Worm (Caenorhabditis elegans) whole organism, young adult: ENCODE measurements around the gene tir-1.

ENCODE experiments used
- B0336.3 ChIP-seq: fragments of 200-800 bp; sonication (Bioruptor generic); IDR thresholded peaks from 2 replicates; pipeline ENCODE4 v1.3.6; 2022; ENCODE audit warnings: missing genetic modification characterization, missing compliant biosample characterization
- C06A6.2 ChIP-seq: fragments of 200-800 bp; sonication (Bioruptor generic); conservative IDR thresholded peaks from 2 replicates; pipeline ENCODE4 v1.3.6; 2022; ENCODE audit warnings: missing genetic modification characterization, missing compliant biosample characterization
- C17E4.6 ChIP-seq: fragments of 200-800 bp; sonication (Bioruptor generic); IDR thresholded peaks from 2 replicates; pipeline ENCODE4 v1.3.6; 2022; ENCODE audit warnings: missing genetic modification reagents, missing genetic modification characterization, missing compliant biosample characterization
- D2030.7 ChIP-seq: fragments of 200-800 bp; sonication (Bioruptor generic); IDR thresholded peaks from 2 replicates; pipeline ENCODE4 v1.3.6; 2022; ENCODE audit warnings: missing genetic modification reagents, missing genetic modification characterization, missing compliant biosample characterization
- F10E7.11 ChIP-seq: sonication (generic microtip); optimal IDR thresholded peaks from 2 replicates; lab custom pipeline; 2017; ENCODE audit warnings: mild to moderate bottlenecking, missing genetic modification characterization, moderate library complexity, missing compliant biosample characterization
- F33H1.4 ChIP-seq: fragments of 200-800 bp; sonication (Bioruptor generic); IDR thresholded peaks from 2 replicates; pipeline ENCODE4 v1.3.6; 2022; ENCODE audit warnings: missing genetic modification reagents, missing genetic modification characterization, missing compliant biosample characterization
- F52B5.7 ChIP-seq: sonication (generic microtip); optimal IDR thresholded peaks from 2 replicates; lab custom pipeline; 2016; ENCODE audit warnings: mild to moderate bottlenecking, missing genetic modification characterization, missing compliant biosample characterization
- F55B11.4 ChIP-seq: sonication (generic microtip); optimal IDR thresholded peaks from 2 replicates; lab custom pipeline; 2016; ENCODE audit warnings: missing compliant biosample characterization, missing genetic modification characterization, borderline replicate concordance; ENCODE audit not compliant: insufficient read depth
- F57A8.1 ChIP-seq: fragments of 200-800 bp; sonication (Bioruptor generic); optimal IDR thresholded peaks from 2 replicates; lab custom pipeline; 2018; ENCODE audit warnings: mild to moderate bottlenecking, missing genetic modification characterization, moderate library complexity, missing compliant biosample characterization
- K11D2.4 ChIP-seq: fragments of 200-800 bp; sonication (Bioruptor generic); IDR thresholded peaks from 2 replicates; pipeline ENCODE4 v1.3.6; 2022; ENCODE audit warnings: missing genetic modification reagents, missing genetic modification characterization, missing compliant biosample characterization
- Y53G8AR.9 ChIP-seq: fragments of 200-800 bp; sonication (Bioruptor generic); conservative IDR thresholded peaks from 2 replicates; pipeline ENCODE4 v1.3.6; 2022; ENCODE audit warnings: missing genetic modification reagents, missing genetic modification characterization, missing compliant biosample characterization
- ama-1 ChIP-seq, 3 experiments: fragments of 150-350 bp in 1 of 3; sonication (generic microtip) in 2 of 3; optimal IDR thresholded peaks; 2 replicates each; lab custom pipeline; 2014 to 2018; ENCODE audit warnings: missing biosample characterization in 2 of 3, missing genetic modification characterization in 2 of 3, missing genetic modification reagents in 2 of 3
- attf-5 ChIP-seq: fragments of 200-800 bp; sonication (Bioruptor generic); optimal IDR thresholded peaks from 2 replicates; lab custom pipeline; 2018; ENCODE audit warnings: mild to moderate bottlenecking, missing genetic modification characterization, missing compliant biosample characterization
- cebp-2 ChIP-seq: fragments of 200-800 bp; sonication (Bioruptor generic); IDR thresholded peaks from 2 replicates; pipeline ENCODE4 v1.3.6; 2022; ENCODE audit warnings: missing genetic modification characterization, missing compliant biosample characterization
- ceh-27 ChIP-seq: fragments of 200-800 bp; sonication (Bioruptor generic); optimal IDR thresholded peaks from 2 replicates; lab custom pipeline; 2018; ENCODE audit warnings: mild to moderate bottlenecking, missing genetic modification characterization, moderate library complexity, missing compliant biosample characterization
- ceh-40 ChIP-seq: fragments of 200-800 bp; sonication (Bioruptor generic); IDR thresholded peaks from 2 replicates; pipeline ENCODE4 v1.3.6; 2022; ENCODE audit warnings: missing genetic modification characterization, missing compliant biosample characterization
- ceh-91 ChIP-seq: fragments of 200-800 bp; sonication (Bioruptor generic); IDR thresholded peaks from 2 replicates; pipeline ENCODE4 v1.3.6; 2022; ENCODE audit warnings: missing genetic modification reagents, missing genetic modification characterization, missing compliant biosample characterization
- dpl-1 ChIP-seq: fragments of 150-350 bp; optimal IDR thresholded peaks from 2 replicates; lab custom pipeline; 2014; ENCODE audit warnings: missing biosample characterization, missing genetic modification reagents, missing genetic modification characterization
- egl-18 ChIP-seq: fragments of 200-800 bp; sonication (Bioruptor generic); IDR thresholded peaks from 2 replicates; pipeline ENCODE4 v1.3.6; 2022; ENCODE audit warnings: missing genetic modification reagents, missing genetic modification characterization, missing compliant biosample characterization
- egrh-3 ChIP-seq: fragments of 200-800 bp; sonication (Bioruptor generic); IDR thresholded peaks from 2 replicates; pipeline ENCODE4 v1.3.6; 2022; ENCODE audit warnings: missing genetic modification reagents, missing genetic modification characterization, missing compliant biosample characterization
- gei-17 ChIP-seq: fragments of 200-800 bp; sonication (Bioruptor generic); optimal IDR thresholded peaks from 2 replicates; lab custom pipeline; 2018; ENCODE audit warnings: mild to moderate bottlenecking, missing genetic modification characterization, missing compliant biosample characterization
- him-1 ChIP-seq: sonication (generic microtip); optimal IDR thresholded peaks from 2 replicates; lab custom pipeline; 2016; ENCODE audit warnings: missing genotype, missing genetic modification reagents, missing genetic modification characterization, missing compliant biosample characterization
- hlh-12 ChIP-seq: sonication (generic microtip); optimal IDR thresholded peaks from 2 replicates; lab custom pipeline; 2016; ENCODE audit warnings: missing genetic modification characterization, missing compliant biosample characterization
- hmg-1.2 ChIP-seq: fragments of 200-800 bp; sonication (Bioruptor generic); IDR thresholded peaks from 2 replicates; pipeline ENCODE4 v1.3.6; 2022; ENCODE audit warnings: missing genetic modification reagents, missing genetic modification characterization, missing compliant biosample characterization
- hmg-20 ChIP-seq: fragments of 200-800 bp; sonication (Bioruptor generic); IDR thresholded peaks from 2 replicates; pipeline ENCODE4 v1.3.6; 2022; ENCODE audit warnings: missing genetic modification reagents, missing genetic modification characterization, missing compliant biosample characterization
- lir-1 ChIP-seq: fragments of 200-800 bp; sonication (Bioruptor generic); conservative IDR thresholded peaks from 2 replicates; pipeline ENCODE4 v1.3.6; 2022; ENCODE audit warnings: missing genetic modification reagents, missing genetic modification characterization, missing compliant biosample characterization
- lsy-27 ChIP-seq: sonication (generic microtip); optimal IDR thresholded peaks from 2 replicates; lab custom pipeline; 2017; ENCODE audit warnings: missing genetic modification characterization, mild to moderate bottlenecking, missing compliant biosample characterization, antibody characterized with exemption, missing genotype, borderline replicate concordance; ENCODE audit not compliant: insufficient read depth
- madf-3 ChIP-seq: fragments of 200-800 bp; sonication (Bioruptor generic); IDR thresholded peaks from 2 replicates; pipeline ENCODE4 v1.3.6; 2022; ENCODE audit warnings: missing genetic modification reagents, missing genetic modification characterization, missing compliant biosample characterization
- madf-6 ChIP-seq: fragments of 200-800 bp; sonication (Bioruptor generic); IDR thresholded peaks from 2 replicates; pipeline ENCODE4 v1.3.6; 2022; ENCODE audit warnings: missing genetic modification reagents, missing genetic modification characterization, missing compliant biosample characterization
- madf-8 ChIP-seq: fragments of 200-800 bp; sonication (Bioruptor generic); conservative IDR thresholded peaks from 2 replicates; pipeline ENCODE4 v1.3.6; 2022; ENCODE audit warnings: missing genetic modification reagents, missing genetic modification characterization, missing compliant biosample characterization
- mel-28 ChIP-seq: sonication (generic microtip); optimal IDR thresholded peaks from 2 replicates; lab custom pipeline; 2016; ENCODE audit warnings: borderline replicate concordance, mild to moderate bottlenecking, missing genetic modification characterization, missing compliant biosample characterization
- nfyb-1 ChIP-seq: fragments of 200-800 bp; sonication (Bioruptor generic); IDR thresholded peaks from 2 replicates; pipeline ENCODE4 v1.3.6; 2022; ENCODE audit warnings: missing genetic modification reagents, missing genetic modification characterization, missing compliant biosample characterization
- nhr-27 ChIP-seq: fragments of 200-800 bp; sonication (Bioruptor generic); optimal IDR thresholded peaks from 2 replicates; lab custom pipeline; 2018; ENCODE audit warnings: mild to moderate bottlenecking, missing genetic modification characterization, moderate library complexity, missing compliant biosample characterization
- nhr-90 ChIP-seq: sonication (generic microtip); optimal IDR thresholded peaks from 2 replicates; lab custom pipeline; 2016; ENCODE audit warnings: missing genotype, mild to moderate bottlenecking, missing genetic modification characterization, missing compliant biosample characterization
- pha-4 ChIP-seq: fragments of 150-350 bp; sonication (generic microtip); optimal IDR thresholded peaks from 2 replicates; lab custom pipeline; 2014; ENCODE audit warnings: missing biosample characterization, missing genetic modification reagents, missing genetic modification characterization
- sea-2 ChIP-seq: fragments of 200-800 bp; sonication (Bioruptor generic); IDR thresholded peaks from 2 replicates; pipeline ENCODE4 v1.3.6; 2022; ENCODE audit warnings: missing genetic modification characterization, missing compliant biosample characterization
- snpc-1.1 ChIP-seq: sonication (generic microtip); optimal IDR thresholded peaks from 2 replicates; lab custom pipeline; 2017; ENCODE audit warnings: missing genetic modification characterization, mild to moderate bottlenecking, missing compliant biosample characterization, antibody characterized with exemption, moderate library complexity, missing genotype, missing genetic modification reagents; ENCODE audit not compliant: insufficient read depth
- snpc-3.4 ChIP-seq: sonication (generic microtip); optimal IDR thresholded peaks from 2 replicates; lab custom pipeline; 2017; ENCODE audit warnings: missing genetic modification characterization, mild to moderate bottlenecking, missing compliant biosample characterization, antibody characterized with exemption, moderate library complexity, missing genotype, missing genetic modification reagents
- tbp1 ChIP-seq: fragments of 200-800 bp; sonication (Bioruptor generic); optimal IDR thresholded peaks from 2 replicates; lab custom pipeline; 2018; ENCODE audit warnings: mild to moderate bottlenecking, missing genetic modification characterization, missing compliant biosample characterization
- tlf-1 ChIP-seq: fragments of 200-800 bp; sonication (Bioruptor generic); optimal IDR thresholded peaks from 2 replicates; lab custom pipeline; 2018; ENCODE audit warnings: mild to moderate bottlenecking, missing genetic modification characterization, missing compliant biosample characterization
- unc-130 ChIP-seq: sonication (generic microtip); optimal IDR thresholded peaks from 2 replicates; lab custom pipeline; 2016; ENCODE audit warnings: missing genetic modification reagents, missing genetic modification characterization, missing compliant biosample characterization
- ztf-22 ChIP-seq: fragments of 200-800 bp; sonication (Bioruptor generic); optimal IDR thresholded peaks from 2 replicates; lab custom pipeline; 2018; ENCODE audit warnings: mild to moderate bottlenecking, missing genetic modification characterization, moderate library complexity, missing compliant biosample characterization
- ztf-26 ChIP-seq: sonication (generic microtip); optimal IDR thresholded peaks from 2 replicates; lab custom pipeline; 2017; ENCODE audit warnings: missing genetic modification characterization, missing compliant biosample characterization
- ztf-3 ChIP-seq: fragments of 200-800 bp; sonication (Bioruptor generic); optimal IDR thresholded peaks from 2 replicates; lab custom pipeline; 2018; ENCODE audit warnings: mild to moderate bottlenecking, missing genetic modification characterization, missing compliant biosample characterization
- ztf-6 ChIP-seq: fragments of 200-800 bp; sonication (Bioruptor generic); IDR thresholded peaks from 2 replicates; pipeline ENCODE4 v1.3.6; 2022; ENCODE audit warnings: missing genetic modification reagents, missing genetic modification characterization, missing compliant biosample characterization

tir-1 gene

ce11 chrIII:3901542-3901941, at the start of gene tir-1:
TSS of gene tir-1 (minus strand) at chrIII:3901642.
- TF ChIP-seq tlf-1 (GFP tag; lab: Kevin White, UChicago) (no peak), ceh-27 (no peak), snpc-3.4 (no peak), hmg-1.2 (no peak), mel-28 (tag; lab: Kevin White, UChicago) (no peak), him-1 (no peak), unc-130 (GFP tag; lab: Kevin White, UChicago) (no peak), madf-3 (GFP tag; lab: Robert Waterston, UW) (no peak), ztf-3 (no peak), madf-8 (GFP tag; lab: Robert Waterston, UW) (no peak), ztf-26 (tag; lab: Kevin White, UChicago) (no peak), hlh-12 (tag; lab: Kevin White, UChicago) (no peak), F33H1.4 (GFP tag; lab: Robert Waterston, UW) (no peak), ztf-22 (GFP tag; lab: Kevin White, UChicago) (no peak)
- TF ChIP-seq, all 124 proteins: peak for 0

ce11 chrIII:3935808-3936207, 34.4 kb upstream of the tir-1 start, which contains the start of gene npl-10:
TSS of gene npl-10 (minus strand) at chrIII:3935908.
- no peak for TF ChIP-seq dpl-1 (GFP tag; lab: Kevin White, UChicago)
- no peak for TF ChIP-seq ceh-91
- no peak for TF ChIP-seq K11D2.4
- TF ChIP-seq pha-4 (tag; lab: Kevin White, UChicago): no peak
- TF ChIP-seq ztf-6 (GFP tag; lab: Robert Waterston, UW): no peak
- TF ChIP-seq C06A6.2 (GFP tag; lab: Robert Waterston, UW): no peak
- no peak for TF ChIP-seq F10E7.11 (tag; lab: Kevin White, UChicago)
- TF ChIP-seq unc-130 (GFP tag; lab: Kevin White, UChicago): no peak
- TF ChIP-seq F33H1.4 (GFP tag; lab: Robert Waterston, UW): no peak
- TF ChIP-seq tbp1 (GFP tag; lab: Kevin White, UChicago): no peak
- TF ChIP-seq lir-1 (GFP tag; lab: Robert Waterston, UW): no peak
- TF ChIP-seq him-1: no peak
- TF ChIP-seq B0336.3: no peak
- TF ChIP-seq attf-5 (GFP tag; lab: Kevin White, UChicago): no peak
- TF ChIP-seq cebp-2 (GFP tag; lab: Robert Waterston, UW): no peak
- no peak for TF ChIP-seq snpc-1.1
- TF ChIP-seq D2030.7 (GFP tag; lab: Robert Waterston, UW): no peak

ce11 chrIII:3931423-3931822, 30.0 kb upstream of the tir-1 start, which contains the start of gene F37A8.2:
TSS of gene F37A8.2 (minus strand) at chrIII:3931523.
- no peak for TF ChIP-seq madf-6 (GFP tag; lab: Robert Waterston, UW)
- TF ChIP-seq mel-28 (tag; lab: Kevin White, UChicago): no peak
- TF ChIP-seq nhr-27: no peak
- no peak for TF ChIP-seq Y53G8AR.9 (GFP tag; lab: Robert Waterston, UW)
- TF ChIP-seq lsy-27 (tag; lab: Kevin White, UChicago): no peak
- TF ChIP-seq F55B11.4 (tag; lab: Kevin White, UChicago): no peak
- no peak for TF ChIP-seq egl-18 (GFP tag; lab: Robert Waterston, UW)
- no peak for TF ChIP-seq nhr-90 (tag; lab: Kevin White, UChicago)
- no peak for TF ChIP-seq ceh-40 (GFP tag; lab: Robert Waterston, UW)
- TF ChIP-seq nfyb-1 (GFP tag; lab: Robert Waterston, UW): no peak
- no peak for TF ChIP-seq D2030.7 (GFP tag; lab: Robert Waterston, UW)
- TF ChIP-seq sea-2 (GFP tag; lab: Robert Waterston, UW): no peak
- no peak for TF ChIP-seq C17E4.6 (GFP tag; lab: Robert Waterston, UW)
- no peak for TF ChIP-seq hmg-20 (GFP tag; lab: Robert Waterston, UW)
- no peak for TF ChIP-seq F57A8.1 (GFP tag; lab: Kevin White, UChicago)
- TF ChIP-seq ama-1 (optimal IDR thresholded peaks at IDR 0.05; lab: Kevin White, UChicago): no peak
- TF ChIP-seq ama-1 (GFP tag; optimal IDR thresholded peaks at IDR 0.05; lab: Kevin White, UChicago): no peak
- TF ChIP-seq F52B5.7 (tag; lab: Kevin White, UChicago): no peak
- no peak for TF ChIP-seq egrh-3 (GFP tag; lab: Robert Waterston, UW)
- TF ChIP-seq gei-17 (GFP tag; lab: Kevin White, UChicago): no peak
